Fruit fly (Drosophila melanogaster) Kc167 (cell line): ENCODE results near the gene TotC.

Source experiments
- Myc ChIP-seq: fragments of >200 bp; optimal IDR thresholded peaks from 2 replicates; lab custom pipeline; 2017; ENCODE audit warnings: missing external identifiers
- Sin3A ChIP-seq: fragments of >200 bp; optimal IDR thresholded peaks from 2 replicates; lab custom pipeline; 2018; ENCODE audit warnings: missing external identifiers
- h ChIP-seq: fragments of >200 bp; optimal IDR thresholded peaks from 3 replicates; lab custom pipeline; 2018; ENCODE audit warnings: missing external identifiers
- insv ChIP-seq: fragments of >200 bp; optimal IDR thresholded peaks from 3 replicates; lab custom pipeline; 2018; ENCODE audit warnings: missing external identifiers
- psq ChIP-seq: fragments of >200 bp; optimal IDR thresholded peaks from 2 replicates; lab custom pipeline; 2017; ENCODE audit warnings: missing external identifiers
- ttk ChIP-seq: sonication (Bioruptor generic); optimal IDR thresholded peaks from 2 replicates; lab custom pipeline; 2017; ENCODE audit warnings: missing external identifiers

DNA sequence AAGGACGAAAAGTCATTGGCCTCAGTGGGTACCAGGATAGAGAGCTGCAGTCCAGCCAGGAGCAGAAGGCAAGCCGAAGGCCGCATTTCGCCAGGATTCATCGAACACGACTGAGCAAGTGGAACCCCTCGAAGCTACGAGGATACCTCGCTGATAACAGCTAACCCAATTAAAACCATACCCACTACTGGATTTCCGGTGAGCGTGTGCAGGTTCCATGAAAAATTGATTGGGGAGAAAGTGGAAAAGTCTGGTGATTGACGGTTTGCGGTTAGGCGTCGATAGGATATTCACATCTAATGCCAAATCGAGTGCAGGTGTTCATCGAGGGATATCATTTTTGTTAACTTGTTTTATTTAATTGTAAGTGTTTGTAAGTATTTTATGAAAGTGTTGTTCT, 12.9 kb upstream of the TotC start, which contains the start of gene Ir93a:
- no peak for TF ChIP-seq insv (lab: Kevin White, UChicago)
- TF ChIP-seq ttk (lab: Kevin White, UChicago) = no peak
- no peak for TF ChIP-seq psq (lab: Kevin White, UChicago)
- TF ChIP-seq Myc = no peak
- no peak for TF ChIP-seq Sin3A (lab: Kevin White, UChicago)
- no peak for TF ChIP-seq h
